Worm (Caenorhabditis elegans) whole organism, L4 larva: ENCODE measurements around the gene nspc-18.

ENCODE experiments used
- F26F4.8 ChIP-seq: fragments of 200-800 bp; sonication (Bioruptor generic); conservative IDR thresholded peaks from 2 replicates; pipeline ENCODE4 v1.3.6; 2022; ENCODE audit warnings: missing genetic modification characterization, missing compliant biosample characterization
- F37D6.2 ChIP-seq: sonication (generic microtip); optimal IDR thresholded peaks from 2 replicates; lab custom pipeline; 2016; ENCODE audit warnings: mild to moderate bottlenecking, missing genetic modification characterization, missing compliant biosample characterization
- R02D3.7 ChIP-seq: fragments of 150-350 bp; sonication (generic microtip); optimal IDR thresholded peaks from 3 replicates; lab custom pipeline; 2014; ENCODE audit warnings: missing biosample characterization, missing genetic modification characterization
- Y105C5A.15 ChIP-seq: fragments of 200-800 bp; sonication (Bioruptor generic); IDR thresholded peaks from 2 replicates; pipeline ENCODE4 v1.3.6; 2022; ENCODE audit warnings: missing genetic modification characterization, missing compliant biosample characterization
- Y75B8A.6 ChIP-seq: fragments of 200-800 bp; sonication (Bioruptor generic); IDR thresholded peaks from 2 replicates; pipeline ENCODE4 v1.3.6; 2022; ENCODE audit warnings: missing genetic modification reagents, missing genetic modification characterization, missing compliant biosample characterization
- ZK546.5 ChIP-seq, 2 experiments: sonication (generic microtip); optimal IDR thresholded peaks; 2 replicates each; lab custom pipeline; 2017; ENCODE audit warnings: missing biosample characterization in 2 of 2, missing genetic modification characterization in 2 of 2
- aha-1 ChIP-seq: fragments of 150-350 bp; peaks from one replicate; lab custom pipeline; 2014; ENCODE audit warnings: missing biosample characterization, missing genetic modification characterization
- ama-1 ChIP-seq: fragments of 150-350 bp; optimal IDR thresholded peaks from 2 replicates; lab custom pipeline; 2014; ENCODE audit warnings: inconsistent platforms, mixed read lengths
- ceh-28 ChIP-seq: fragments of 150-350 bp; optimal IDR thresholded peaks from 2 replicates; lab custom pipeline; 2014; ENCODE audit warnings: missing biosample characterization, missing genetic modification reagents, missing genetic modification characterization
- ceh-32 ChIP-seq: sonication (generic microtip); optimal IDR thresholded peaks from 2 replicates; lab custom pipeline; 2016; ENCODE audit warnings: mild to moderate bottlenecking, missing genetic modification characterization, missing compliant biosample characterization; ENCODE audit not compliant: poor library complexity
- ceh-82 ChIP-seq: sonication (generic microtip); optimal IDR thresholded peaks from 2 replicates; lab custom pipeline; 2017; ENCODE audit warnings: missing biosample characterization, missing genetic modification characterization
- daf-16 ChIP-seq, 3 experiments: sonication (generic microtip); optimal IDR thresholded peaks; 2 replicates each; lab custom pipeline; 2016 to 2017; ENCODE audit warnings: missing genetic modification characterization in 3 of 3, missing genetic modification reagents in 3 of 3, mild to moderate bottlenecking in 2 of 3, missing compliant biosample characterization in 2 of 3, missing biosample characterization in 1 of 3, moderate library complexity in 1 of 3
- daf-19 ChIP-seq: fragments of 200-800 bp; sonication (Bioruptor generic); conservative IDR thresholded peaks from 2 replicates; pipeline ENCODE4 v1.3.6; 2022; ENCODE audit warnings: missing genetic modification characterization, missing compliant biosample characterization
- daf-8 ChIP-seq: fragments of 200-800 bp; sonication (Bioruptor generic); IDR thresholded peaks from 2 replicates; pipeline ENCODE4 v1.3.6; 2022; ENCODE audit warnings: missing genetic modification characterization, missing compliant biosample characterization
- dmd-8 ChIP-seq: fragments of 200-800 bp; sonication (Bioruptor generic); IDR thresholded peaks from 2 replicates; pipeline ENCODE4 v1.3.6; 2022; ENCODE audit warnings: missing genetic modification characterization, missing compliant biosample characterization
- egl-27 ChIP-seq: sonication (generic microtip); optimal IDR thresholded peaks from 3 replicates; lab custom pipeline; 2017; ENCODE audit warnings: missing biosample characterization, missing genetic modification reagents, missing genetic modification characterization
- fkh-10 ChIP-seq: fragments of 150-350 bp; optimal IDR thresholded peaks from 2 replicates; lab custom pipeline; 2014; ENCODE audit warnings: missing biosample characterization, missing genetic modification reagents, missing genetic modification characterization
- fos-1 ChIP-seq: fragments of 150-350 bp; optimal IDR thresholded peaks from 2 replicates; lab custom pipeline; 2014; ENCODE audit warnings: missing biosample characterization, missing genetic modification characterization
- hif-1 ChIP-seq, 2 experiments: sonication (generic microtip); optimal IDR thresholded peaks; 2 replicates each; lab custom pipeline; 2016 to 2017; ENCODE audit warnings: missing compliant biosample characterization in 2 of 2, missing genetic modification characterization in 2 of 2, missing genetic modification reagents in 2 of 2, missing genotype in 2 of 2, mild to moderate bottlenecking in 1 of 2
- hlh-11 ChIP-seq: fragments of 200-800 bp; sonication (Bioruptor generic); optimal IDR thresholded peaks from 2 replicates; lab custom pipeline; 2018; ENCODE audit warnings: mild to moderate bottlenecking, missing genetic modification characterization, missing compliant biosample characterization
- hlh-30 ChIP-seq: sonication (generic microtip); optimal IDR thresholded peaks from 2 replicates; lab custom pipeline; 2017; ENCODE audit warnings: antibody characterized with exemption, mild to moderate bottlenecking, missing genetic modification characterization, missing compliant biosample characterization; ENCODE audit not compliant: insufficient read depth
- hmg-1.1 ChIP-seq: fragments of 200-800 bp; sonication (Bioruptor generic); IDR thresholded peaks from 2 replicates; pipeline ENCODE4 v1.3.6; 2022; ENCODE audit warnings: missing genetic modification reagents, missing genetic modification characterization, missing compliant biosample characterization
- lin-13 ChIP-seq: fragments of 150-350 bp; optimal IDR thresholded peaks from 2 replicates; lab custom pipeline; 2014; ENCODE audit warnings: missing biosample characterization, missing genetic modification reagents, missing genetic modification characterization
- lin-29 ChIP-seq: fragments of 200-800 bp; sonication (Bioruptor generic); IDR thresholded peaks from 2 replicates; pipeline ENCODE4 v1.3.6; 2022; ENCODE audit warnings: missing genetic modification reagents, missing genetic modification characterization, missing compliant biosample characterization
- lir-3 ChIP-seq: sonication (generic microtip); optimal IDR thresholded peaks from 2 replicates; lab custom pipeline; 2016; ENCODE audit warnings: mild to moderate bottlenecking, missing genetic modification characterization, missing compliant biosample characterization
- madf-5 ChIP-seq, 2 experiments: fragments of 200-800 bp; sonication (Bioruptor generic); IDR thresholded peaks; 2 replicates each; pipeline ENCODE4 v1.3.6; 2022; ENCODE audit warnings: missing compliant biosample characterization in 2 of 2, missing genetic modification characterization in 2 of 2
- mdl-1 ChIP-seq, 2 experiments: fragments of 150-350 bp in 1 of 2; sonication (generic microtip) in 1 of 2; optimal IDR thresholded peaks; 2 replicates each; lab custom pipeline; 2014 to 2017; ENCODE audit warnings: missing biosample characterization in 2 of 2, missing genetic modification characterization in 2 of 2
- mxl-3 ChIP-seq: fragments of 200-800 bp; sonication (Bioruptor generic); optimal IDR thresholded peaks from 2 replicates; lab custom pipeline; 2018; ENCODE audit warnings: mild to moderate bottlenecking, missing genetic modification characterization, missing compliant biosample characterization
- nhr-102 ChIP-seq: sonication (generic microtip); optimal IDR thresholded peaks from 2 replicates; lab custom pipeline; 2016; ENCODE audit warnings: mild to moderate bottlenecking, missing genetic modification characterization, moderate library complexity, missing compliant biosample characterization
- nhr-11 ChIP-seq: fragments of 150-350 bp; optimal IDR thresholded peaks from 2 replicates; lab custom pipeline; 2014; ENCODE audit warnings: missing biosample characterization, missing genetic modification characterization
- nhr-111 ChIP-seq: fragments of 200-800 bp; sonication (Bioruptor generic); optimal IDR thresholded peaks from 2 replicates; lab custom pipeline; 2018; ENCODE audit warnings: mild to moderate bottlenecking, missing genetic modification characterization, missing compliant biosample characterization
- nhr-237 ChIP-seq: sonication (generic microtip); optimal IDR thresholded peaks from 2 replicates; lab custom pipeline; 2017; ENCODE audit warnings: missing biosample characterization, missing genetic modification characterization
- nhr-25 ChIP-seq: sonication (generic microtip); optimal IDR thresholded peaks from 2 replicates; lab custom pipeline; 2017; ENCODE audit warnings: missing genetic modification characterization, mild to moderate bottlenecking, missing compliant biosample characterization, antibody characterized with exemption, moderate library complexity, borderline replicate concordance; ENCODE audit not compliant: insufficient read depth
- nhr-6 ChIP-seq: fragments of 150-350 bp; optimal IDR thresholded peaks from 2 replicates; lab custom pipeline; 2014; ENCODE audit warnings: missing biosample characterization, missing genetic modification characterization
- nhr-76 ChIP-seq: fragments of 150-350 bp; optimal IDR thresholded peaks from 2 replicates; lab custom pipeline; 2014; ENCODE audit warnings: missing biosample characterization, missing genetic modification characterization
- pqm-1 ChIP-seq: sonication (generic microtip); optimal IDR thresholded peaks from 2 replicates; lab custom pipeline; 2017; ENCODE audit warnings: missing biosample characterization, missing genetic modification characterization
- rbr-2 ChIP-seq: sonication (generic microtip); optimal IDR thresholded peaks from 2 replicates; lab custom pipeline; 2016; ENCODE audit warnings: missing genotype, missing genetic modification characterization, missing compliant biosample characterization
- sdz-12 ChIP-seq: fragments of 200-800 bp; sonication (Bioruptor generic); optimal IDR thresholded peaks from 2 replicates; lab custom pipeline; 2018; ENCODE audit warnings: mild to moderate bottlenecking, missing genetic modification characterization, missing compliant biosample characterization
- set-16 ChIP-seq: fragments of 200-800 bp; sonication (Bioruptor generic); IDR thresholded peaks from 2 replicates; pipeline ENCODE4 v1.3.6; 2022; ENCODE audit warnings: missing genetic modification reagents, missing genetic modification characterization, missing compliant biosample characterization
- spr-3 ChIP-seq: fragments of 200-800 bp; sonication (Bioruptor generic); optimal IDR thresholded peaks from 2 replicates; lab custom pipeline; 2018; ENCODE audit warnings: mild to moderate bottlenecking, missing genetic modification characterization, missing compliant biosample characterization
- tra-1 ChIP-seq: fragments of 200-800 bp; sonication (Bioruptor generic); IDR thresholded peaks from 2 replicates; pipeline ENCODE4 v1.3.6; 2022; ENCODE audit warnings: missing genetic modification reagents, missing genetic modification characterization, missing compliant biosample characterization
- unc-39 ChIP-seq: sonication (generic microtip); optimal IDR thresholded peaks from 2 replicates; lab custom pipeline; 2017; ENCODE audit warnings: missing biosample characterization, missing genetic modification characterization
- unc-62 ChIP-seq, 3 experiments: fragments of 150-350 bp in 1 of 3; sonication (generic microtip); optimal IDR thresholded peaks in 2 of 3; peaks in 1 of 3; 1 replicate in 1 of 3; 2 replicates in 2 of 3; lab custom pipeline; 2014 to 2017; ENCODE audit warnings: missing biosample characterization in 3 of 3, missing genetic modification characterization in 3 of 3, missing genetic modification reagents in 3 of 3, missing genotype in 1 of 3
- zfp-2 ChIP-seq: sonication (generic microtip); optimal IDR thresholded peaks from 2 replicates; lab custom pipeline; 2016; ENCODE audit warnings: mild to moderate bottlenecking, missing genetic modification characterization, missing compliant biosample characterization
- zfp-3 ChIP-seq: fragments of 200-800 bp; sonication (Bioruptor generic); conservative IDR thresholded peaks from 2 replicates; pipeline ENCODE4 v1.3.6; 2022; ENCODE audit warnings: missing genetic modification reagents, missing genetic modification characterization, missing compliant biosample characterization
- zip-2 ChIP-seq: fragments of 150-350 bp; optimal IDR thresholded peaks from 2 replicates; lab custom pipeline; 2014; ENCODE audit warnings: missing biosample characterization, missing genetic modification characterization

nspc-18 gene

ce11 chrX:14562286-14563086 is 35.0 kb upstream of the nspc-18 start (continued):
- TF ChIP-seq daf-8 (no peak), nhr-25 (tag; lab: Kevin White, UChicago) (no peak), hif-1 (tag; optimal IDR thresholded peaks at IDR 0.05; lab: Kevin White, UChicago) (peak in 1 of 2 experiments; percentile 82), nhr-76 (tag; lab: Kevin White, UChicago) (no peak), zip-2 (tag; lab: Kevin White, UChicago) (no peak)

DNA sequence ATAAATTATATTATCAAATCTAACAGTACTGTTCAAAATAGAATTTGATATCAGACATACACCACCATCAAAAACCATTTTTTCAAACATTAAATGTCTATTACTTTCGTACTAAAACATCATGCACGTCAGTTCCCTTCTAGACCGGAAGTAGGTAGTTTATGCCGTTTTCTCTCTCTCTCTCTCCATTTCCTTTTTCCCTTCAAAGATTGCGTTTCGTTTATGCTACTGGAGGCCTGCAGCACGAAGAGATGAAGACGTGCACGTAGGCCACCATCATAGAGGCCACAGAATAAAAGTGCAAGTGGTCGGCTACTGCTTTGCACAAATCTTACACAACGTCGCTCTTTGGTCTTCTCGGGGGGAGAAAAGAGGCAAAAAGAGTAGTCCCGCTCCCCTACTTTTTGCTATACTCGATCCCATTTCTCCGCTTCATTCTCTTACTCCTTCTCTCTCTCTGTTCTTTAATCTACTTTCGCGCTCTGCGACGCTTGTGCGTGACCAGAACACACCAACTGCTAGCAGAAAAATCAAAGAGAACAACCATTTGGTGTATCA is 34.0 kb upstream of the nspc-18 start:
- no peak for TF ChIP-seq fos-1 (tag; lab: Kevin White, UChicago)
- TF ChIP-seq hmg-1.1 (GFP tag; lab: Robert Waterston, UW) = peak; percentile 70; the same call in 1 of the 2 replicates
- no peak for TF ChIP-seq Y75B8A.6 (GFP tag; lab: Robert Waterston, UW)
- peak in 1 of 2 experiments; percentile 88 for TF ChIP-seq unc-62 (GFP tag; optimal IDR thresholded peaks at IDR 0.05 in 1 of 2; lab: Kevin White, UChicago)
- no peak for TF ChIP-seq unc-62 (tag; optimal IDR thresholded peaks at IDR 0.05; lab: Kevin White, UChicago)
- TF ChIP-seq hlh-11 (tag; lab: Kevin White, UChicago) = peak; percentile 81
- no peak for TF ChIP-seq nhr-6 (tag; lab: Kevin White, UChicago)
- peak; percentile 80 for TF ChIP-seq hlh-30
- TF ChIP-seq ceh-32 (tag; lab: Kevin White, UChicago) = peak; percentile 24
- no peak for TF ChIP-seq mxl-3
- TF ChIP-seq lin-13 (GFP tag; lab: Kevin White, UChicago) = peak; percentile 3
- no peak for TF ChIP-seq nhr-111 (GFP tag; lab: Kevin White, UChicago)
- TF ChIP-seq lin-29 (GFP tag; lab: Robert Waterston, UW) = no peak
- no peak for TF ChIP-seq nhr-102 (tag; lab: Kevin White, UChicago)
- no peak for TF ChIP-seq daf-16 (GFP tag; optimal IDR thresholded peaks at IDR 0.05; lab: Kevin White, UChicago)
- peak; percentile 53 for TF ChIP-seq daf-16 (tag; optimal IDR thresholded peaks at IDR 0.05; lab: Kevin White, UChicago)
- TF ChIP-seq ZK546.5 (tag; optimal IDR thresholded peaks at IDR 0.05; lab: Kevin White, UChicago) = no peak
- peak; percentile 46 for TF ChIP-seq set-16 (GFP tag; lab: Robert Waterston, UW)
- no peak for TF ChIP-seq sdz-12
- peak; percentile 74 for TF ChIP-seq nhr-11
- no peak for TF ChIP-seq spr-3
- 0 out of 2 replicates have a peak, but pooled peaks have one; percentile 56 for TF ChIP-seq dmd-8 (GFP tag; lab: Robert Waterston, UW)
- TF ChIP-seq hif-1 (tag; optimal IDR thresholded peaks at IDR 0.05; lab: Kevin White, UChicago) = peak; percentile 49 to 98
- TF ChIP-seq F37D6.2 (tag; lab: Kevin White, UChicago) = peak; percentile 54
- TF ChIP-seq nhr-237 (tag; lab: Kevin White, UChicago) = no peak
- TF ChIP-seq unc-39 (tag; lab: Kevin White, UChicago) = no peak
- no peak for TF ChIP-seq lir-3 (tag; lab: Kevin White, UChicago)
- TF ChIP-seq ama-1 (lab: Kevin White, UChicago) = peak; percentile 40
- no peak for TF ChIP-seq egl-27 (tag; lab: Kevin White, UChicago)
- peak; percentile 72 for TF ChIP-seq nhr-25 (tag; lab: Kevin White, UChicago)
- TF ChIP-seq Y105C5A.15 (GFP tag; lab: Robert Waterston, UW) = no peak
- TF ChIP-seq pqm-1 (tag; lab: Kevin White, UChicago) = peak; percentile 2
- no peak for TF ChIP-seq daf-19 (GFP tag; lab: Robert Waterston, UW)
- TF ChIP-seq tra-1 (GFP tag; lab: Robert Waterston, UW) = peak; percentile 80
- TF ChIP-seq zfp-2 (tag; lab: Kevin White, UChicago) = no peak
- peak; percentile 55 to 71 for TF ChIP-seq mdl-1 (tag; optimal IDR thresholded peaks at IDR 0.05; lab: Kevin White, UChicago)
- peak; percentile 70 for TF ChIP-seq rbr-2 (tag; lab: Kevin White, UChicago)
- TF ChIP-seq madf-5 (GFP tag; IDR thresholded peaks at IDR 0.05; lab: Robert Waterston, UW) = no peak
- TF ChIP-seq ceh-28 = no peak
- TF ChIP-seq R02D3.7 (tag; lab: Kevin White, UChicago) = no peak
- TF ChIP-seq ceh-82 = no peak
- TF ChIP-seq F26F4.8 = no peak
- peak; percentile 68 for TF ChIP-seq fkh-10 (GFP tag; lab: Kevin White, UChicago)
- TF ChIP-seq zfp-3 (GFP tag; lab: Robert Waterston, UW) = no peak
- peak; percentile 94 for TF ChIP-seq aha-1 (tag; lab: Kevin White, UChicago)
